Worm (Caenorhabditis elegans) whole organism, young adult: ENCODE measurements around the gene Y82E9BR.3.

Experiments
- B0336.3 ChIP-seq: fragments of 200-800 bp; sonication (Bioruptor generic); IDR thresholded peaks from 2 replicates; pipeline ENCODE4 v1.3.6; 2022; ENCODE audit warnings: missing genetic modification characterization, missing compliant biosample characterization
- D2030.7 ChIP-seq: fragments of 200-800 bp; sonication (Bioruptor generic); IDR thresholded peaks from 2 replicates; pipeline ENCODE4 v1.3.6; 2022; ENCODE audit warnings: missing genetic modification reagents, missing genetic modification characterization, missing compliant biosample characterization
- F22D6.2 ChIP-seq: sonication (generic microtip); optimal IDR thresholded peaks from 2 replicates; lab custom pipeline; 2016; ENCODE audit warnings: mild to moderate bottlenecking, missing genetic modification characterization, missing compliant biosample characterization
- F37B4.10 ChIP-seq: fragments of 200-800 bp; sonication (Bioruptor generic); IDR thresholded peaks from 2 replicates; pipeline ENCODE4 v1.3.6; 2022; ENCODE audit warnings: missing genetic modification characterization, missing compliant biosample characterization
- F39B2.1 ChIP-seq: fragments of 200-800 bp; sonication (Bioruptor generic); IDR thresholded peaks from 2 replicates; pipeline ENCODE4 v1.3.6; 2022; ENCODE audit warnings: missing genetic modification reagents, missing genetic modification characterization, missing compliant biosample characterization
- F49E8.2 ChIP-seq: sonication (generic microtip); optimal IDR thresholded peaks from 3 replicates; lab custom pipeline; 2017; ENCODE audit warnings: missing genetic modification characterization, mild to moderate bottlenecking, missing compliant biosample characterization, antibody characterized with exemption, moderate library complexity; ENCODE audit not compliant: insufficient read depth
- Y53F4B.3 ChIP-seq: fragments of 200-800 bp; sonication (Bioruptor generic); IDR thresholded peaks from 2 replicates; pipeline ENCODE4 v1.3.6; 2022; ENCODE audit warnings: missing genetic modification reagents, missing genetic modification characterization, missing compliant biosample characterization
- attf-5 ChIP-seq: fragments of 200-800 bp; sonication (Bioruptor generic); optimal IDR thresholded peaks from 2 replicates; lab custom pipeline; 2018; ENCODE audit warnings: mild to moderate bottlenecking, missing genetic modification characterization, missing compliant biosample characterization
- attf-6 ChIP-seq: fragments of 200-800 bp; sonication (Bioruptor generic); IDR thresholded peaks from 2 replicates; pipeline ENCODE4 v1.3.6; 2022; ENCODE audit warnings: missing genetic modification reagents, missing genetic modification characterization, missing compliant biosample characterization
- ceh-100 ChIP-seq: fragments of 200-800 bp; sonication (Bioruptor generic); IDR thresholded peaks from 2 replicates; pipeline ENCODE4 v1.3.6; 2022; ENCODE audit warnings: missing genetic modification reagents, missing genetic modification characterization, missing compliant biosample characterization
- ceh-27 ChIP-seq: fragments of 200-800 bp; sonication (Bioruptor generic); optimal IDR thresholded peaks from 2 replicates; lab custom pipeline; 2018; ENCODE audit warnings: mild to moderate bottlenecking, missing genetic modification characterization, moderate library complexity, missing compliant biosample characterization
- ceh-79 ChIP-seq: sonication (generic microtip); optimal IDR thresholded peaks from 2 replicates; lab custom pipeline; 2017; ENCODE audit warnings: mild to moderate bottlenecking, missing genetic modification characterization, missing compliant biosample characterization
- ceh-91 ChIP-seq: fragments of 200-800 bp; sonication (Bioruptor generic); IDR thresholded peaks from 2 replicates; pipeline ENCODE4 v1.3.6; 2022; ENCODE audit warnings: missing genetic modification reagents, missing genetic modification characterization, missing compliant biosample characterization
- chd-7 ChIP-seq: sonication (generic microtip); optimal IDR thresholded peaks from 2 replicates; lab custom pipeline; 2016; ENCODE audit warnings: mild to moderate bottlenecking, missing genetic modification characterization, moderate library complexity, missing compliant biosample characterization
- dox-1 ChIP-seq: fragments of 200-800 bp; sonication (Bioruptor generic); IDR thresholded peaks from 2 replicates; pipeline ENCODE4 v1.3.6; 2022; ENCODE audit warnings: missing genetic modification reagents, missing genetic modification characterization, missing compliant biosample characterization
- egl-44 ChIP-seq: fragments of 200-800 bp; sonication (Bioruptor generic); IDR thresholded peaks from 2 replicates; pipeline ENCODE4 v1.3.6; 2022; ENCODE audit warnings: missing genetic modification reagents, missing genetic modification characterization, missing compliant biosample characterization
- egrh-3 ChIP-seq: fragments of 200-800 bp; sonication (Bioruptor generic); IDR thresholded peaks from 2 replicates; pipeline ENCODE4 v1.3.6; 2022; ENCODE audit warnings: missing genetic modification reagents, missing genetic modification characterization, missing compliant biosample characterization
- hlh-12 ChIP-seq: sonication (generic microtip); optimal IDR thresholded peaks from 2 replicates; lab custom pipeline; 2016; ENCODE audit warnings: missing genetic modification characterization, missing compliant biosample characterization
- hmg-1.2 ChIP-seq: fragments of 200-800 bp; sonication (Bioruptor generic); IDR thresholded peaks from 2 replicates; pipeline ENCODE4 v1.3.6; 2022; ENCODE audit warnings: missing genetic modification reagents, missing genetic modification characterization, missing compliant biosample characterization
- hrde-1 ChIP-seq: sonication (generic microtip); optimal IDR thresholded peaks from 2 replicates; lab custom pipeline; 2016; ENCODE audit warnings: missing genetic modification characterization, mild to moderate bottlenecking, missing compliant biosample characterization, moderate library complexity, missing genotype, missing genetic modification reagents, borderline replicate concordance
- let-607 ChIP-seq, 2 experiments: fragments of 200-800 bp in 1 of 2; sonication (Bioruptor generic) in 1 of 2; sonication (generic microtip) in 1 of 2; optimal IDR thresholded peaks; 2 replicates each; lab custom pipeline; 2016 to 2018; ENCODE audit warnings: mild to moderate bottlenecking in 2 of 2, missing compliant biosample characterization in 2 of 2, missing genetic modification characterization in 2 of 2, moderate library complexity in 2 of 2, missing genotype in 1 of 2
- lin-26 ChIP-seq: fragments of 200-800 bp; sonication (Bioruptor generic); IDR thresholded peaks from 2 replicates; pipeline ENCODE4 v1.3.6; 2022; ENCODE audit warnings: missing genetic modification reagents, missing genetic modification characterization, missing compliant biosample characterization
- lin-40 ChIP-seq: sonication (generic microtip); optimal IDR thresholded peaks from 2 replicates; lab custom pipeline; 2016; ENCODE audit warnings: missing genetic modification characterization, mild to moderate bottlenecking, missing compliant biosample characterization, missing genotype, missing genetic modification reagents
- lsl-1 ChIP-seq: fragments of 200-800 bp; sonication (Bioruptor generic); optimal IDR thresholded peaks from 2 replicates; lab custom pipeline; 2018; ENCODE audit warnings: mild to moderate bottlenecking, missing genetic modification characterization, moderate library complexity, missing compliant biosample characterization
- mel-28 ChIP-seq: sonication (generic microtip); optimal IDR thresholded peaks from 2 replicates; lab custom pipeline; 2016; ENCODE audit warnings: borderline replicate concordance, mild to moderate bottlenecking, missing genetic modification characterization, missing compliant biosample characterization
- nhr-120 ChIP-seq: fragments of 200-800 bp; sonication (Bioruptor generic); IDR thresholded peaks from 2 replicates; pipeline ENCODE4 v1.3.6; 2022; ENCODE audit warnings: missing genetic modification characterization, missing compliant biosample characterization
- nhr-27 ChIP-seq: fragments of 200-800 bp; sonication (Bioruptor generic); optimal IDR thresholded peaks from 2 replicates; lab custom pipeline; 2018; ENCODE audit warnings: mild to moderate bottlenecking, missing genetic modification characterization, moderate library complexity, missing compliant biosample characterization
- nhr-80 ChIP-seq: sonication (generic microtip); optimal IDR thresholded peaks from 2 replicates; lab custom pipeline; 2016; ENCODE audit warnings: missing genetic modification characterization, missing compliant biosample characterization
- pbrm-1 ChIP-seq: fragments of 200-800 bp; sonication (Bioruptor generic); IDR thresholded peaks from 2 replicates; pipeline ENCODE4 v1.3.6; 2022; ENCODE audit warnings: missing genetic modification reagents, missing genetic modification characterization, missing compliant biosample characterization
- sea-2 ChIP-seq: fragments of 200-800 bp; sonication (Bioruptor generic); IDR thresholded peaks from 2 replicates; pipeline ENCODE4 v1.3.6; 2022; ENCODE audit warnings: missing genetic modification characterization, missing compliant biosample characterization
- somi-1 ChIP-seq: fragments of 200-800 bp; sonication (Bioruptor generic); optimal IDR thresholded peaks from 2 replicates; lab custom pipeline; 2018; ENCODE audit warnings: mild to moderate bottlenecking, missing genetic modification characterization, missing compliant biosample characterization
- sptf-2 ChIP-seq: fragments of 200-800 bp; sonication (Bioruptor generic); optimal IDR thresholded peaks from 2 replicates; lab custom pipeline; 2018; ENCODE audit warnings: mild to moderate bottlenecking, missing genetic modification characterization, missing compliant biosample characterization
- tbp1 ChIP-seq: fragments of 200-800 bp; sonication (Bioruptor generic); optimal IDR thresholded peaks from 2 replicates; lab custom pipeline; 2018; ENCODE audit warnings: mild to moderate bottlenecking, missing genetic modification characterization, missing compliant biosample characterization
- tlf-1 ChIP-seq: fragments of 200-800 bp; sonication (Bioruptor generic); optimal IDR thresholded peaks from 2 replicates; lab custom pipeline; 2018; ENCODE audit warnings: mild to moderate bottlenecking, missing genetic modification characterization, missing compliant biosample characterization
- ztf-22 ChIP-seq: fragments of 200-800 bp; sonication (Bioruptor generic); optimal IDR thresholded peaks from 2 replicates; lab custom pipeline; 2018; ENCODE audit warnings: mild to moderate bottlenecking, missing genetic modification characterization, moderate library complexity, missing compliant biosample characterization
- ztf-26 ChIP-seq: sonication (generic microtip); optimal IDR thresholded peaks from 2 replicates; lab custom pipeline; 2017; ENCODE audit warnings: missing genetic modification characterization, missing compliant biosample characterization
- ztf-3 ChIP-seq: fragments of 200-800 bp; sonication (Bioruptor generic); optimal IDR thresholded peaks from 2 replicates; lab custom pipeline; 2018; ENCODE audit warnings: mild to moderate bottlenecking, missing genetic modification characterization, missing compliant biosample characterization
- ztf-6 ChIP-seq: fragments of 200-800 bp; sonication (Bioruptor generic); IDR thresholded peaks from 2 replicates; pipeline ENCODE4 v1.3.6; 2022; ENCODE audit warnings: missing genetic modification reagents, missing genetic modification characterization, missing compliant biosample characterization

Gene Y82E9BR.3

DNA sequence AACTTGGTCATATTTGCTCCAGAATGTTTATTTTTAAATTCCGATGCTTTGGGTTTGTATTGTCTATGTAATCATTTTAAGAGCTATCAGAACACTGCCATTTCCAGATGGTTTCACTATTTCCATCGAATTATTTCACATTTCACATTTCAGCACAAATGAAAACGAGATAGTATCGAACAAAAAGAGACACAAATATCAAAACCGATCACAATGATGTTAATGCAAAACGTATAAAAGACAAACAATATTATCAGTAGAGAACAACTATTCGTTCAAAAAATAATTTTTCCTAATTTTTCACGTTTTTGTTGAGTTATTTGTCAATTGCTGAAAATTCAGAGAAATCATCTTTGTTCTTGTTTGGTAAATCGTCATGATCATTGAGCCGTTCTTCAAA lies 23.6 kb upstream of the Y82E9BR.3 start:
- TF ChIP-seq nhr-80 (tag; lab: Kevin White, UChicago) (peak; percentile 67), ceh-27 (GFP tag; lab: Kevin White, UChicago) (no peak)

ce11 chrIII:1398183-1398582 lies 20.8 kb upstream of the Y82E9BR.3 start:
- TF ChIP-seq lsl-1 = no peak
- TF ChIP-seq dox-1 = no peak
- TF ChIP-seq nhr-80 (tag; lab: Kevin White, UChicago) = peak; percentile 38

- TF ChIP-seq lin-26 = no peak
- TF ChIP-seq ztf-22 (GFP tag; lab: Kevin White, UChicago) = no peak
- no peak for TF ChIP-seq F39B2.1 (GFP tag; lab: Robert Waterston, UW)
- no peak for TF ChIP-seq hmg-1.2 (GFP tag; lab: Robert Waterston, UW)
- no peak for TF ChIP-seq egl-44 (GFP tag; lab: Robert Waterston, UW)
- no peak for TF ChIP-seq ceh-79
- TF ChIP-seq hlh-12 (tag; lab: Kevin White, UChicago) = no peak
- TF ChIP-seq mel-28 (tag; lab: Kevin White, UChicago) = no peak
- no peak for TF ChIP-seq nhr-120 (GFP tag; lab: Robert Waterston, UW)
- TF ChIP-seq pbrm-1 (GFP tag; lab: Robert Waterston, UW) = no peak
- no peak for TF ChIP-seq let-607 (tag; optimal IDR thresholded peaks at IDR 0.05; lab: Kevin White, UChicago)
- TF ChIP-seq F49E8.2 (tag; lab: Kevin White, UChicago) = no peak
- TF ChIP-seq ztf-26 (tag; lab: Kevin White, UChicago) = no peak
- no peak for TF ChIP-seq ceh-27 (GFP tag; lab: Kevin White, UChicago)
- TF ChIP-seq attf-6 = no peak
- TF ChIP-seq hrde-1 = no peak
- no peak for TF ChIP-seq sptf-2 (GFP tag; lab: Kevin White, UChicago)
- no peak for TF ChIP-seq attf-5 (GFP tag; lab: Kevin White, UChicago)
- TF ChIP-seq ceh-91 (GFP tag; lab: Robert Waterston, UW) = no peak
Observed at ce11 chrIII:1399670-1400069, 19.3 kb upstream of the Y82E9BR.3 start, which contains the start of gene pals-16. TSS of gene pals-16 (plus strand) at chrIII:1399970.

DNA sequence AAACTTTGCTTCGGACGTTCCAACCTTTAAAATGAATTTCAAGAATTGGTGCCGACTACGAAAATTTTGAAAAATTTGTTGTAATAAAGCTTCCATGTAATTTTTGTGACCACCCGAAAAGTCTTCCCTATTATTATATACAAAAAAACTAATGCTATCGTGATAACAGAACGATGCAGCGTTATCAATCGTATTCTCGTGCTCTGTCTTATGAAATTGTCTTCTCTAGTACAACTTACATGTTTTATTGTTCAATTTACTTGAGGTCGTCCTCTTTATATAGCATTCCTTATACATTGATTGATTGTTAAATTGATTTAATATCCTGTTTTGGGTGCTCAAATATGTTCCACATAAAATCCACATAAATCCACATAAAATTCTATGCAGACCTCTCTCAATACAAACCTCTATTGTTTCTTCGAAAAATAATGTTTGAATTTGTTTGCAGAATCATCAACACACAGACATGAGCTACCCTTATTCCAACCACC lies 17.5 kb upstream of the Y82E9BR.3 start, which contains the start of gene pals-19:
pals-19 (plus strand) TSS at position 444 of the 494 bp plus-strand sequence.
- TF ChIP-seq nhr-80 (tag; lab: Kevin White, UChicago) (peak; percentile 69), egrh-3 (GFP tag; lab: Robert Waterston, UW) (no peak), somi-1 (GFP tag; lab: Kevin White, UChicago) (no peak), lin-40 (tag; lab: Kevin White, UChicago) (no peak)

ce11 chrIII:1403108-1403507 lies 15.9 kb upstream of the Y82E9BR.3 start, which contains the start of gene pals-18:
TSS of gene pals-18 (plus strand) at chrIII:1403408.
- no peak for TF ChIP-seq F37B4.10 (GFP tag; lab: Robert Waterston, UW)
- no peak for TF ChIP-seq nhr-120 (GFP tag; lab: Robert Waterston, UW)
- TF ChIP-seq nhr-27 (tag; lab: Kevin White, UChicago) = no peak
- no peak for TF ChIP-seq D2030.7 (GFP tag; lab: Robert Waterston, UW)
- no peak for TF ChIP-seq ceh-100
- no peak for TF ChIP-seq ceh-91 (GFP tag; lab: Robert Waterston, UW)
- no peak for TF ChIP-seq ceh-27 (GFP tag; lab: Kevin White, UChicago)
- no peak for TF ChIP-seq lin-40 (tag; lab: Kevin White, UChicago)
- no peak for TF ChIP-seq sea-2
- TF ChIP-seq F22D6.2 = no peak
- no peak for TF ChIP-seq egrh-3 (GFP tag; lab: Robert Waterston, UW)
- no peak for TF ChIP-seq B0336.3
- TF ChIP-seq ztf-6 (GFP tag; lab: Robert Waterston, UW) = no peak
- no peak for TF ChIP-seq Y53F4B.3 (GFP tag; lab: Robert Waterston, UW)
- TF ChIP-seq ztf-3 (GFP tag; lab: Kevin White, UChicago) = no peak
- no peak for TF ChIP-seq chd-7 (tag; lab: Kevin White, UChicago)
- no peak for TF ChIP-seq tlf-1
- no peak for TF ChIP-seq lsl-1
- no peak for TF ChIP-seq somi-1 (GFP tag; lab: Kevin White, UChicago)
- TF ChIP-seq tbp1 = no peak
- TF ChIP-seq, all 124 proteins: peak for 0
